Worm (Caenorhabditis elegans) whole organism, mixed stage, embryonic: Measurements from ENCODE around the gene ZK1010.8.
A peak's percentile ranks its signal among the peaks of the same experiment; 100 is the strongest.

Experiments used
- M03D4.4 ChIP-seq: sonication (generic microtip); optimal IDR thresholded peaks from 2 replicates; lab custom pipeline; 2017; ENCODE audit warnings: mild to moderate bottlenecking, missing genetic modification characterization, missing compliant biosample characterization
- bed-3 ChIP-seq: fragments of 200-800 bp; sonication (Bioruptor generic); optimal IDR thresholded peaks from 3 replicates; lab custom pipeline; 2018; ENCODE audit warnings: mild to moderate bottlenecking, missing genetic modification characterization, moderate library complexity, missing compliant biosample characterization
- blmp-1 ChIP-seq: fragments of 150-350 bp; optimal IDR thresholded peaks from 2 replicates; lab custom pipeline; 2014; ENCODE audit warnings: missing biosample characterization, missing genetic modification characterization
- ceh-43 ChIP-seq: fragments of 200-800 bp; sonication (Bioruptor generic); optimal IDR thresholded peaks from 2 replicates; lab custom pipeline; 2018; ENCODE audit warnings: mild to moderate bottlenecking, missing genetic modification characterization, moderate library complexity, missing compliant biosample characterization
- ceh-83 ChIP-seq: fragments of 200-800 bp; sonication (Bioruptor generic); optimal IDR thresholded peaks from 2 replicates; lab custom pipeline; 2018; ENCODE audit warnings: mild to moderate bottlenecking, missing genetic modification characterization, missing compliant biosample characterization
- ces-1 ChIP-seq: fragments of 150-350 bp; optimal IDR thresholded peaks from 2 replicates; lab custom pipeline; 2014; ENCODE audit warnings: missing biosample characterization, missing genetic modification reagents, missing genetic modification characterization
- cnd-1 ChIP-seq: fragments of 200-800 bp; sonication (Bioruptor generic); optimal IDR thresholded peaks from 2 replicates; lab custom pipeline; 2018; ENCODE audit warnings: mild to moderate bottlenecking, missing genetic modification characterization, missing compliant biosample characterization
- drap-1 ChIP-seq: fragments of 200-800 bp; sonication (Bioruptor generic); optimal IDR thresholded peaks from 3 replicates; lab custom pipeline; 2018; ENCODE audit warnings: mild to moderate bottlenecking, missing genetic modification characterization, missing compliant biosample characterization
- elt-1 ChIP-seq: sonication (generic microtip); optimal IDR thresholded peaks from 2 replicates; lab custom pipeline; 2017; ENCODE audit warnings: missing genetic modification characterization, mild to moderate bottlenecking, missing compliant biosample characterization, antibody characterized with exemption, moderate library complexity, borderline replicate concordance; ENCODE audit not compliant: insufficient read depth
- flh-1 ChIP-seq: fragments of 200-800 bp; sonication (Bioruptor generic); optimal IDR thresholded peaks from 2 replicates; lab custom pipeline; 2018; ENCODE audit warnings: mild to moderate bottlenecking, missing genetic modification characterization, moderate library complexity, missing compliant biosample characterization
- ham-2 ChIP-seq: fragments of 200-800 bp; sonication (Bioruptor generic); optimal IDR thresholded peaks from 2 replicates; lab custom pipeline; 2018; ENCODE audit warnings: mild to moderate bottlenecking, missing genetic modification characterization, missing compliant biosample characterization
- hlh-1 ChIP-seq: fragments of 150-350 bp; optimal IDR thresholded peaks from 2 replicates; lab custom pipeline; 2014; ENCODE audit warnings: missing biosample characterization, missing genetic modification reagents, missing genetic modification characterization
- lin-13 ChIP-seq: fragments of 150-350 bp; optimal IDR thresholded peaks from 2 replicates; lab custom pipeline; 2014; ENCODE audit warnings: missing biosample characterization, missing genetic modification characterization
- lin-32 ChIP-seq: fragments of 200-800 bp; sonication (Bioruptor generic); optimal IDR thresholded peaks from 2 replicates; lab custom pipeline; 2018; ENCODE audit warnings: mild to moderate bottlenecking, missing genetic modification characterization, missing compliant biosample characterization
- lsy-2 ChIP-seq: fragments of 150-350 bp; optimal IDR thresholded peaks from 2 replicates; lab custom pipeline; 2014; ENCODE audit warnings: missing biosample characterization, missing genetic modification characterization
- mep-1 ChIP-seq: fragments of 150-350 bp; optimal IDR thresholded peaks from 2 replicates; lab custom pipeline; 2017; ENCODE audit warnings: missing biosample characterization, missing genetic modification reagents, missing genetic modification characterization, inconsistent platforms
- mls-2 ChIP-seq: sonication (generic microtip); optimal IDR thresholded peaks from 2 replicates; lab custom pipeline; 2016; ENCODE audit warnings: mild to moderate bottlenecking, missing genetic modification characterization, moderate library complexity, missing compliant biosample characterization
- nhr-12 ChIP-seq: fragments of 150-350 bp; optimal IDR thresholded peaks from 2 replicates; lab custom pipeline; 2014; ENCODE audit warnings: missing biosample characterization, missing genetic modification characterization
- nhr-237 ChIP-seq: fragments of 150-350 bp; optimal IDR thresholded peaks from 2 replicates; lab custom pipeline; 2014; ENCODE audit warnings: missing biosample characterization, missing genetic modification characterization
- nhr-76 ChIP-seq: sonication (generic microtip); optimal IDR thresholded peaks from 2 replicates; lab custom pipeline; 2017; ENCODE audit warnings: missing biosample characterization, missing genetic modification characterization
- pha-4 ChIP-seq: fragments of 150-350 bp; optimal IDR thresholded peaks from 2 replicates; lab custom pipeline; 2018; ENCODE audit warnings: missing biosample characterization, missing genetic modification reagents, missing genetic modification characterization
- sem-2 ChIP-seq: fragments of 200-800 bp; sonication (Bioruptor generic); optimal IDR thresholded peaks from 2 replicates; lab custom pipeline; 2018; ENCODE audit warnings: mild to moderate bottlenecking, missing genetic modification characterization, missing compliant biosample characterization
- snpc-4 ChIP-seq: fragments of 150-350 bp; optimal IDR thresholded peaks from 2 replicates; lab custom pipeline; 2014; ENCODE audit warnings: missing biosample characterization, missing genetic modification characterization
- sptf-1 ChIP-seq: sonication (generic microtip); optimal IDR thresholded peaks from 2 replicates; lab custom pipeline; 2017; ENCODE audit warnings: mild to moderate bottlenecking, missing genetic modification characterization, moderate library complexity, missing compliant biosample characterization
- unc-120 ChIP-seq: sonication (generic microtip); optimal IDR thresholded peaks from 2 replicates; lab custom pipeline; 2017; ENCODE audit warnings: missing genetic modification characterization, missing compliant biosample characterization; ENCODE audit not compliant: poor library complexity, severe bottlenecking
- unc-39 ChIP-seq: fragments of 150-350 bp; optimal IDR thresholded peaks from 2 replicates; lab custom pipeline; 2014; ENCODE audit warnings: missing biosample characterization, missing genetic modification characterization
- unc-62 ChIP-seq: fragments of 150-350 bp; optimal IDR thresholded peaks from 2 replicates; lab custom pipeline; 2014; ENCODE audit warnings: missing biosample characterization, missing genetic modification reagents, missing genetic modification characterization
- ztf-11 ChIP-seq: fragments of 150-350 bp; optimal IDR thresholded peaks from 2 replicates; lab custom pipeline; 2014; ENCODE audit warnings: missing biosample characterization, missing genetic modification characterization

ZK1010.8 gene

ce11 chrIII:13000457-13000856, at the start of gene ZK1010.8:
ZK1010.8 (minus strand) TSS chrIII:13000670.
- TF ChIP-seq pha-4 (tag; lab: Kevin White, UChicago) (peak; percentile 34), cnd-1 (tag; lab: Kevin White, UChicago) (no peak)

- TF ChIP-seq nhr-76 (tag; lab: Kevin White, UChicago) (no peak), blmp-1 (no peak), lin-13 (no peak), snpc-4 (no peak), pha-4 (tag; lab: Kevin White, UChicago) (no peak), ces-1 (no peak), ceh-83 (GFP tag; lab: Kevin White, UChicago) (no peak), nhr-12 (no peak), lsy-2 (tag; lab: Kevin White, UChicago) (no peak), cnd-1 (tag; lab: Kevin White, UChicago) (no peak), nhr-237 (tag; lab: Kevin White, UChicago) (no peak), bed-3 (GFP tag; lab: Kevin White, UChicago) (no peak), unc-120 (tag; lab: Kevin White, UChicago) (no peak), ham-2 (GFP tag; lab: Kevin White, UChicago) (no peak), flh-1 (no peak), mls-2 (tag; lab: Kevin White, UChicago) (no peak), elt-1 (tag; lab: Kevin White, UChicago) (no peak), M03D4.4 (no peak), hlh-1 (no peak), drap-1 (GFP tag; lab: Kevin White, UChicago) (no peak)
Measured at ce11 chrIII:13049956-13050355, 49.5 kb upstream of the ZK1010.8 start.

ce11 chrIII:13039739-13040138, 39.3 kb upstream of the ZK1010.8 start, which contains the start of gene F54F12.2:
F54F12.2 (plus strand) TSS chrIII:13040039.
- TF ChIP-seq unc-120 (tag; lab: Kevin White, UChicago) (no peak), hlh-1 (no peak), ceh-43 (GFP tag; lab: Kevin White, UChicago) (no peak), ztf-11 (tag; lab: Kevin White, UChicago) (no peak), mep-1 (tag; lab: Kevin White, UChicago) (no peak), nhr-12 (no peak)

- no peak for TF ChIP-seq ceh-83 (GFP tag; lab: Kevin White, UChicago)
- TF ChIP-seq unc-62 (GFP tag; lab: Kevin White, UChicago), result no peak
- TF ChIP-seq ham-2 (GFP tag; lab: Kevin White, UChicago), result peak; percentile 26
- TF ChIP-seq mep-1 (tag; lab: Kevin White, UChicago), result no peak
- TF ChIP-seq nhr-12, result no peak
- TF ChIP-seq flh-1, result no peak
- peak; percentile 23 for TF ChIP-seq sem-2 (GFP tag; lab: Kevin White, UChicago)
- TF ChIP-seq sptf-1, result peak; percentile 61
- no peak for TF ChIP-seq snpc-4
- TF ChIP-seq cnd-1 (tag; lab: Kevin White, UChicago), result no peak
- TF ChIP-seq mls-2 (tag; lab: Kevin White, UChicago), result peak; percentile 72
- TF ChIP-seq pha-4 (tag; lab: Kevin White, UChicago), result no peak
- peak; percentile 35 for TF ChIP-seq drap-1 (GFP tag; lab: Kevin White, UChicago)
- peak; percentile 23 for TF ChIP-seq lin-32 (GFP tag; lab: Kevin White, UChicago)
- TF ChIP-seq, all 35 proteins: peak for 6
Measured at ce11 chrIII:13032429-13033018, 32.1 kb upstream of the ZK1010.8 start.

- TF ChIP-seq ztf-11 (tag; lab: Kevin White, UChicago), result no peak
- no peak for TF ChIP-seq ceh-43 (GFP tag; lab: Kevin White, UChicago)
- TF ChIP-seq blmp-1, result no peak
- no peak for TF ChIP-seq unc-62 (GFP tag; lab: Kevin White, UChicago)
- no peak for TF ChIP-seq sem-2 (GFP tag; lab: Kevin White, UChicago)
- TF ChIP-seq ceh-83 (GFP tag; lab: Kevin White, UChicago), result no peak
- TF ChIP-seq sptf-1, result no peak
- TF ChIP-seq unc-39 (tag; lab: Kevin White, UChicago), result no peak
Measured at ce11 chrIII:13031701-13032100, 31.2 kb upstream of the ZK1010.8 start, which contains the start of gene F14F7.5. F14F7.5 (plus strand) TSS chrIII:13032001.
